Fruit fly (Drosophila melanogaster): ENCODE results near the gene Hmx.

Gene Hmx

dm6 chr3R:17534325-17535105 lies 24.2 kb upstream of the Hmx start, which contains the start of the genes CG5823 and P5cr-2 (continued):
- TF ChIP-seq Hsf (GFP tag; optimal IDR thresholded peaks at IDR 0.05) (peak; percentile 68), Oaz (GFP tag; IDR thresholded peaks at IDR 0.05) (0 out of 2 replicates have a peak, but pooled peaks have one; percentile 7), dati (GFP tag; IDR thresholded peaks at IDR 0.05) (no peak), pros (GFP tag; optimal IDR thresholded peaks at IDR 0.05) (no peak), CG34422 (GFP tag; IDR thresholded peaks at IDR 0.05) (peak; percentile 58), Lim3 (GFP tag; IDR thresholded peaks at IDR 0.05) (no peak), CG2875 (GFP tag; optimal IDR thresholded peaks at IDR 0.05) (peak; percentile 42), bsh (GFP tag; optimal IDR thresholded peaks at IDR 0.05) (peak in 1 of 2 experiments; percentile 58), pho (GFP tag; optimal IDR thresholded peaks at IDR 0.05) (peak; percentile 76), ara (GFP tag; IDR thresholded peaks at IDR 0.05) (no peak), jing (GFP tag; optimal IDR thresholded peaks at IDR 0.05) (peak; percentile 35), gcm2 (GFP tag; optimal IDR thresholded peaks at IDR 0.05) (peak; percentile 1), CG15601 (tag; optimal IDR thresholded peaks at IDR 0.05) (peak; percentile 77), CG11723 (GFP tag; optimal IDR thresholded peaks at IDR 0.05) (peak; percentile 24), tgo (GFP tag; IDR thresholded peaks at IDR 0.05) (peak; percentile 36; the same call in 2 of the 3 replicates), Bteb2 (GFP tag; optimal IDR thresholded peaks at IDR 0.05) (peak; percentile 77), H15 (GFP tag; IDR thresholded peaks at IDR 0.05) (no peak), CG17802 (tag; optimal IDR thresholded peaks at IDR 0.05) (peak; percentile 5), zen (tag; optimal IDR thresholded peaks at IDR 0.05) (peak; percentile 9), CG15479 (GFP tag; optimal IDR thresholded peaks at IDR 0.05) (peak; percentile 9), Optix (GFP tag; IDR thresholded peaks at IDR 0.05) (no peak), CG13775 (GFP tag; optimal IDR thresholded peaks at IDR 0.05) (peak; percentile 50), Kr (GFP tag; optimal IDR thresholded peaks at IDR 0.05) (no peak), CG2120 (GFP tag; optimal IDR thresholded peaks at IDR 0.05) (peak; percentile 78), CG32767 (GFP tag; IDR thresholded peaks at IDR 0.05) (no peak), CG11504 (tag; optimal IDR thresholded peaks at IDR 0.05) (peak; percentile 47), PHDP (tag; optimal IDR thresholded peaks at IDR 0.05) (peak; percentile 29), wek (GFP tag; optimal IDR thresholded peaks at IDR 0.05) (peak; percentile 33), Poxn (GFP tag; IDR thresholded peaks at IDR 0.05) (no peak), ato (GFP tag; IDR thresholded peaks at IDR 0.05; ENCODE audit: partially characterized antibody) (no peak), hkb (optimal IDR thresholded peaks at IDR 0.05) (peak; percentile 27), hkb (GFP tag; IDR thresholded peaks at IDR 0.05) (no peak; the same call in none of the 2 replicates), CG2889 (GFP tag; IDR thresholded peaks at IDR 0.05) (no peak), seq (GFP tag; IDR thresholded peaks at IDR 0.05) (peak; percentile 69), nmo (GFP tag; optimal IDR thresholded peaks at IDR 0.05) (peak; percentile 59), CG9437 (GFP tag; optimal IDR thresholded peaks at IDR 0.05) (no peak), Asciz (GFP tag; optimal IDR thresholded peaks at IDR 0.05) (peak; percentile 60), CG9609 (GFP tag; optimal IDR thresholded peaks at IDR 0.05) (peak; percentile 52), CG17612 (GFP tag; IDR thresholded peaks at IDR 0.05) (no peak), prd (optimal IDR thresholded peaks at IDR 0.05) (no peak), prd (GFP tag; IDR thresholded peaks at IDR 0.05) (peak; percentile 49), CG4854 (GFP tag; optimal IDR thresholded peaks at IDR 0.05) (peak; percentile 45), CG3407 (GFP tag; optimal IDR thresholded peaks at IDR 0.05) (peak; percentile 37), CG12299 (tag; optimal IDR thresholded peaks at IDR 0.05) (no peak), nerfin-1 (tag; optimal IDR thresholded peaks at IDR 0.05) (peak; percentile 6), CG30020 (tag; optimal IDR thresholded peaks at IDR 0.05) (no peak), CG12769 (tag; optimal IDR thresholded peaks at IDR 0.05) (peak; percentile 70), CG10543 (GFP tag; optimal IDR thresholded peaks at IDR 0.05) (peak; percentile 15), Dek (tag; optimal IDR thresholded peaks at IDR 0.05) (no peak), CG1529 (GFP tag; optimal IDR thresholded peaks at IDR 0.05) (peak; percentile 67)
